Fruit fly (Drosophila melanogaster): ENCODE measurements around the gene Nplp2.

DNA sequence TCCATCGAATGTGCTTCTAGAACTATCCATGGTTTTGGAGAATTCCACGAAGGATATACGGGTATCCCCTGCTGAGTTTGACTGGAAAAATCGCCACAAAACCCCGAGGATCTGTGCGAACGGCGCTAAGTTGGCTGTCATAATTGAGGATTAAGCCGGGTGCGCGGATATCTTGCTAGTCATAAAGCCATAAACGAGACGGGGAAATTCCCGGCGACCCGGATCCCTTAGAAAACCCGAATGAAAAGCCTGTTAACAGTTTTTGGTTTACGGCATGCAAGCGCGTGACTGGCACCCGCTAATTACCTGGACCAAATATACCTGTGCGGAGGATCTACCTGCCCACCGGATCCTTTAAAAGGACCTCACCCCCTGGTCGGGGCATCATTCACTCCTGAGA lies 22.0 kb downstream of the Nplp2 start, which contains the start of gene SNCF:
- TF ChIP-seq CG8478 (optimal IDR thresholded peaks at IDR 0.05), result no peak
- no peak for TF ChIP-seq CTCF (optimal IDR thresholded peaks at IDR 0.05)
